Fruit fly (Drosophila melanogaster): ENCODE results near the gene CG15208.

Gene CG15208

dm6 chrX:10867692-10868091 is 32.1 kb upstream of the CG15208 start:
- TF ChIP-seq eg (GFP tag; IDR thresholded peaks at IDR 0.05) (no peak), acj6 (GFP tag; optimal IDR thresholded peaks at IDR 0.05) (no peak)

dm6 chrX:10869045-10869444 is 30.7 kb upstream of the CG15208 start, which contains the start of gene CG2157:
TSS of gene CG2157 (plus strand) at chrX:10869284.
- TF ChIP-seq CG6854 (GFP tag; optimal IDR thresholded peaks at IDR 0.05) (no peak), OdsH (GFP tag; optimal IDR thresholded peaks at IDR 0.05) (no peak), CG16779 (tag; optimal IDR thresholded peaks at IDR 0.05) (no peak), Ets21C (GFP tag; optimal IDR thresholded peaks at IDR 0.05) (no peak), Met (GFP tag; optimal IDR thresholded peaks at IDR 0.05) (no peak), CG3919 (GFP tag; optimal IDR thresholded peaks at IDR 0.05) (no peak)

- TF ChIP-seq Smox (GFP tag; optimal IDR thresholded peaks at IDR 0.05) = no peak
- no peak for TF ChIP-seq ss (GFP tag; optimal IDR thresholded peaks at IDR 0.05)
- TF ChIP-seq Gug (GFP tag; IDR thresholded peaks at IDR 0.05) = no peak
- TF ChIP-seq vri (GFP tag; optimal IDR thresholded peaks at IDR 0.05) = no peak
- no peak for TF ChIP-seq CG16779 (tag; optimal IDR thresholded peaks at IDR 0.05)
- no peak for TF ChIP-seq Sox15 (GFP tag; optimal IDR thresholded peaks at IDR 0.05)
- no peak for TF ChIP-seq CG6163 (GFP tag; IDR thresholded peaks at IDR 0.05)
- TF ChIP-seq CG6276 (GFP tag; optimal IDR thresholded peaks at IDR 0.05) = no peak
- TF ChIP-seq CG34406 (GFP tag; optimal IDR thresholded peaks at IDR 0.05) = no peak
- no peak for TF ChIP-seq CG7368 (GFP tag; optimal IDR thresholded peaks at IDR 0.05)
- no peak for TF ChIP-seq dsx (GFP tag; optimal IDR thresholded peaks at IDR 0.05; ENCODE audit: poor library complexity, severe bottlenecking)
Observed at dm6 chrX:10876451-10876850, 23.3 kb upstream of the CG15208 start.

dm6 chrX:10877087-10877935 is 22.5 kb upstream of the CG15208 start, which contains the start of gene CG1637:
TSS of gene CG1637 (minus strand) at chrX:10877893.
- TF ChIP-seq CG8632 (GFP tag; optimal IDR thresholded peaks at IDR 0.05) = peak; percentile 11
- no peak for TF ChIP-seq CG3919 (GFP tag; optimal IDR thresholded peaks at IDR 0.05)
- peak; percentile 67 for TF ChIP-seq acj6 (GFP tag; optimal IDR thresholded peaks at IDR 0.05)
- no peak for TF ChIP-seq Hr38 (GFP tag; optimal IDR thresholded peaks at IDR 0.05)
- TF ChIP-seq achi (GFP tag; optimal IDR thresholded peaks at IDR 0.05) = no peak
- no peak for TF ChIP-seq fd85E (GFP tag; optimal IDR thresholded peaks at IDR 0.05)
- no peak for TF ChIP-seq CG4318 (GFP tag; optimal IDR thresholded peaks at IDR 0.05)
- no peak for TF ChIP-seq CG6854 (GFP tag; optimal IDR thresholded peaks at IDR 0.05)
- no peak for TF ChIP-seq Eip93F (GFP tag; optimal IDR thresholded peaks at IDR 0.05)
- no peak for TF ChIP-seq Eip75B (GFP tag; optimal IDR thresholded peaks at IDR 0.05)
- TF ChIP-seq CG10669 (GFP tag; optimal IDR thresholded peaks at IDR 0.05) = no peak
- no peak for TF ChIP-seq CG11902 (GFP tag; optimal IDR thresholded peaks at IDR 0.05)
- no peak for TF ChIP-seq Hr39 (GFP tag; optimal IDR thresholded peaks at IDR 0.05)
- TF ChIP-seq CG11294 (GFP tag; IDR thresholded peaks at IDR 0.05) = no peak
- TF ChIP-seq dac (GFP tag; optimal IDR thresholded peaks at IDR 0.05) = no peak
- peak; percentile 48 for TF ChIP-seq topi (GFP tag; optimal IDR thresholded peaks at IDR 0.05)
- no peak for TF ChIP-seq Blimp-1 (GFP tag; optimal IDR thresholded peaks at IDR 0.05)
- peak; percentile 29 for TF ChIP-seq CG10631 (GFP tag; optimal IDR thresholded peaks at IDR 0.05)
- TF ChIP-seq pdm3 (GFP tag; optimal IDR thresholded peaks at IDR 0.05) = peak; percentile 8
- TF ChIP-seq net (GFP tag; optimal IDR thresholded peaks at IDR 0.05) = peak; percentile 9
- TF ChIP-seq CG6792 (GFP tag; optimal IDR thresholded peaks at IDR 0.05) = peak; percentile 4
- TF ChIP-seq CG9139 (GFP tag; optimal IDR thresholded peaks at IDR 0.05) = no peak
- peak; percentile 65 for TF ChIP-seq CG15336 (GFP tag; IDR thresholded peaks at IDR 0.05)
- TF ChIP-seq fd59A (GFP tag; optimal IDR thresholded peaks at IDR 0.05) = no peak
- no peak for TF ChIP-seq spab (GFP tag; optimal IDR thresholded peaks at IDR 0.05)
- TF ChIP-seq OdsH (GFP tag; optimal IDR thresholded peaks at IDR 0.05) = no peak
- TF ChIP-seq CG6808 (GFP tag; optimal IDR thresholded peaks at IDR 0.05) = no peak
- TF ChIP-seq CG31627 (GFP tag; optimal IDR thresholded peaks at IDR 0.05) = peak; percentile 7
- TF ChIP-seq Eip78C (GFP tag) = peak; percentile 80
- peak; percentile 45 for TF ChIP-seq CG6276 (GFP tag; optimal IDR thresholded peaks at IDR 0.05)
- peak; percentile 15 for TF ChIP-seq Ets96B (tag; optimal IDR thresholded peaks at IDR 0.05)
- TF ChIP-seq CG16779 (tag; optimal IDR thresholded peaks at IDR 0.05) = no peak
- no peak for TF ChIP-seq cyc (GFP tag; optimal IDR thresholded peaks at IDR 0.05)
- TF ChIP-seq ss (GFP tag; optimal IDR thresholded peaks at IDR 0.05) = no peak

Data from whole organism, prepupa.